Fruit fly (Drosophila melanogaster) whole organism, larva: ENCODE data around the gene CG16711.

Experiments
- noc ChIP-seq: fragments of 200-800 bp; sonication (Bioruptor generic); optimal IDR thresholded peaks from 3 replicates; lab custom pipeline; 2019; ENCODE audit warnings: missing biosample characterization, mild to moderate bottlenecking, missing genetic modification characterization, moderate library complexity

CG16711 gene

DNA sequence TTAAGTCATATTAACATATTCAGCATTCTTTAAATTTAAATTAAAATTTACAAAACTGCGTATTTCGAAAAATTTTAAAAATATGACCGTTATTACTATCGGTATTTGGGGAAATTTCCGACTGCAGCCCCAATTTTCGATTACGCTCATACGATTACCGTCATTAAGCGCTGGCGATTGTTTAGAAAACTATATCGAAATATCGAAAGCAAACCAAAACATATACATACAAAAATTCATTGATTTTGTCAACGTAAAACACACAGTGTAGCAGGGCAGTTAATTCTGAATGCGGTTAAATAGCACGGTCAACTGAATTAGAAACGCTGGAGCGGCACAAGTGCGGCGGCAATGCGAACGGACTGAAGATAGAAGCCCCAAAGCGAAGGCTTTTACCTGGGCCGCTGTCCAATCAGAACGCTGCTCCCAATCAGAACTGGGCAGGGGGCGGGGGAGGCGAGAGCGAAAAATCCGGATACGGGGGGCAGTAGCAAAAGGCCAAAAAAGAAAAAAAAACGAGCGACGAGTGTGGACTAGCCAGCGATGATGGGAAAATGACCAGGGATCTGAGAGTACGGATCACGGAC lies at the start of gene CG16711:
TSS of gene CG16711 (plus strand) at position 170 of the 587 bp plus-strand sequence.
- TF ChIP-seq noc (tag; lab: Kevin White, UChicago): no peak

DNA sequence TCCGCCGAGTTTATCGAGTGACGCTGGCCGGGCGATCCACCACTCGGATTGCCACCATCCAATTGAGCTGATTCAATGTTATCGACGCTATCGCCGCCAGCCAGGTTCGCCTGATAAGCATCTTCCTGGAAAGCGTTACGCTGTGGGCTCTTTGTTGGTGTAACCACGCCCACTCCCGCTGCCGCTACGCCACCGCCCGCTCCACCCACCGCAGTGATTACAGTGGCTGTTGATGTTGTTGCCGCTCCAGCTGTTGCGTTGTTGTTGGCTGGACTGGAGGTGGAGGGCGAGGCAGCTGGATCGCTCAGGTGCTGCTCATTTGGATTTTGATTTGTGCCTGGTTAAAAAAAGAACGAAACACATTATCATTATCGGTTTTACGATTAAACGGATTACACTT lies 32.8 kb upstream of the CG16711 start:
- TF ChIP-seq noc (tag; lab: Kevin White, UChicago): no peak

DNA sequence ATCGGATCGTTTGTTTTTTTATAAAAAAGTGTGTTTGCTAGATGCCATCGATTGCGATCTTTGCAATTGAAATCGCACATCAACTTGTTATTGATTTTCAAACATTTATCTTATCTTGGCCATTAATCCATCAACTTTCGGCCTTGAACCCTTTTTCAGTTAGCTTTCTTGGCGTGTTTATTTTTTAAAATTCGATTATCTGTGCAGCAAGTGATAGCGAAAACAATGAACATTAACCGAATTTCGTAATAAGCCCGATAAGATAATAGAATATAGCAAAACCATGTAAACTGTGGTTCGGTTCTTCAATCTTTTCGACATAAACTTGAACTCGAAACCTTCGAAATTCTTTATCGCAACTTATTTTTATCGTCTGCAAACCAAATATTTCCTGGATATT lies 29.8 kb upstream of the CG16711 start:
- TF ChIP-seq noc (tag; lab: Kevin White, UChicago): no peak

DNA sequence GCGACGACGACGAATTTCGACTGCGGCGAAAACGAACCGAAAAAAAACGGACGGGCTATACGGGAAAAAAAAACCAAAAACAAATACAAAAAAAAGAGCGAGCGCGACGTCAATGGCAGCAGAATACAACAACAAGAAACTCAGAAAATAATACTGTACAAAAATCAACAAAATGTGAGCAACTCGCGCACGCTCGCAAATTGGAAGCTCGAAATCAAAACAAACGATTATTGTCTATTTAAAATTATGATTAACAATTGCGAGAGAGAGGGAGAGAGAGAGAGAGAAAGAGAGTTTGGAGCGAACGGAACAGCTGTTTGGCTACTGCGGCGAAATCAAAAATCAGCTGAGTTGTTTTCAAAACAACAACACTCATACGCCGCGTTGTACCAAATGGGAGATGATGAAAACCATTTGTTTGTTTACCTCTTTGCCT lies 28.6 kb upstream of the CG16711 start:
- TF ChIP-seq noc (tag; lab: Kevin White, UChicago): peak; percentile 31

DNA sequence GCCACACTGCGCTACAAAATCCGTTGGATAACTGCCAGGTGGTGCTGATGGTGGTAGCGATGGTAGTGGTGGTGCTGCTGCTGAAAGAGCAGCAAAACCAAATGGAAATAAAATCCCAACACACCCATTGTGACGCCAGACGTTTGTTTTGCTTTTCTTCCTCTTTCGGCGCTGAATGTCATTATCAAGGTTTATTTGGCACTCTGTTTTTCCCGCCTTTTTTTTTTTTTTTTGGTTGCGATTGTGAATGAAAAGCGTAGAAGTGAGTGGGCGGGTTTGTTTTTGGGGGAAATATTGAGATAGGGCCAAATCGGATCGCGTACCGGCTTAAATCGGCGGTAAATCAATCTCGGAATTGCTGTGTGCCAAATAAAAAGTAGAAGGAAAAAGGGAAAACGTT lies 26.9 kb upstream of the CG16711 start:
- no peak for TF ChIP-seq noc (tag; lab: Kevin White, UChicago)

DNA sequence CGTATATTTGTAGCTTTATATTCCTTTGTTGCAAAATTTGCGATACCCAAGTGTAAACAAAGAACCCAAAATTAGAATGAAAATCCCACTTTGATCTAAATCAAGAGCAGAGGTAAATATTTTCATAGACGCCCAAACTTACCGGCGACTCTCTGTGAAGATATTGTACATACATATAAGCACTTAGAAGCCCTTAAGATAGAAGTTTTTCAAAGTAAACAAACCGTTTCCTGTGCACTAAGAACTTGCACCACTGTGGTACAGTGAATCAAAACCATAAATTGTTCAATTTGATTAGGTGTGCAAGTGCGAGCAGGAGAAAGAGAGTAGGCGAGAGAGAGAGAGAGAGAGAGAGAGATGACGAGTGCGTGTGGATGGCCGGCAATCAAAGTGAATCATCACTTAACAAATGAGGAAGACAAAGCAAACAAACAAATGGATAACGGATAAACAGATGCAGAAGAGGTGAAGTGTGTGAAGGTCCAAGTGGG lies 26.1 kb upstream of the CG16711 start:
- TF ChIP-seq noc (tag; lab: Kevin White, UChicago): no peak

DNA sequence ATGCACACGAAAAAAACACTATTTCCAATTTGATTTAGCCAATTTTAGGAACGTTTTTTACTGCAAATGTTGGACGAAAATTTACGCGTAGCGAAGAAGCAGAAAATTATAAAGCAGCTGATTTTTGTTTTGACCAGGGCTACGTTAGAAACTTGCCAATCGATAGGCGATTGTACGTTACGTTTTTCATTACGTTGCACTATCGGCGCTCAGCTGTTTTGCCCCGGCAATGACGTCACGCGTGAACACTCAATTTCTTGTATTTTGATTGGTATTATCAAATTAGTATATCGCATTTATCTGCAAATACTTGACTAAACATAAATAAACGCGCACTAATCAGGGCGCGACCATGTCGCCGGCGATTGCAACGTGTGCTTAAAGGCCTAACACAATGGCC lies 25.1 kb upstream of the CG16711 start, which contains the start of the genes fry and CG16717:
TSS of gene fry (minus strand) at position 110 of the 400 bp plus-strand sequence.
TSS of gene CG16717 (plus strand) at position 208 of the 400 bp plus-strand sequence.
- no peak for TF ChIP-seq noc (tag; lab: Kevin White, UChicago)

DNA sequence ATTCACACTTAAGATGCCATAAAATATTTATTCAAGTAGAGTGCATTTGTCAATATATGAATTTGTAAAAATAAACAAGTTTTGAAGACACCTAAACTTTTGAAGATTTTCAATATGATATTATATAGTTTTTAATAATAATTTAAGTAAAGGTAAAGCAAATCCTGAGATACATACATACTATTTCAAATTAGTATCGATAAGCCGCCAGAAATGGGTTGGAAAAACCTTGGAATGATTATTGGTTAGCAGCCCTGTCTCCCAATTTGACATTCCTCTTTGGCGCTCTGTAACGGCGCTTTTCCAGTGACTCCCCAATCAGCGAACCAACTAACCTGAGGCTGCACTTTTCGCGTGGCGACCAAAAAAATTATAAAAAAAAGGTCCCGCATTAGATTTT lies 23.2 kb upstream of the CG16711 start, which contains the start of gene alphaTub67C:
TSS of gene alphaTub67C (plus strand) at position 301 of the 400 bp plus-strand sequence.
- TF ChIP-seq noc (tag; lab: Kevin White, UChicago): no peak

DNA sequence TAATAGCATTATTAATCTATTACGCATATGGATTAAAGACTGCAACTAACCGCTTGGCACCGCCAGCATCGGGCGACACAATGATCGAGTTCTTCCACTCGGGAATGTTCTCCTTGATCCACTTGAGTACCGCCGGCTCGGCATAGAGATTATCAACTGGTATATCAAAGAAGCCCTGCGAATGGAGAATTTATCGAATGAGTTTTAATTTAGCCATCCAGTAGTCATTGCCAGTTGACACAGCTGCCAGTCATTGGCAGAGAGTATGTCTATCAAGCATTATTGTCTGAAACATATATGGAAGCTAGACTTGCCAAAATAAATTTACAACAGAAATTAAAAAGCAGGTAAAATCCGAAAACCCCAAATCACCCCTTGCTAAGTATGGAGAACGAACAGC lies 19.3 kb upstream of the CG16711 start, which contains the start of gene CG16719:
TSS of gene CG16719 (plus strand) at position 301 of the 400 bp plus-strand sequence.
- TF ChIP-seq noc (tag; lab: Kevin White, UChicago): no peak

DNA sequence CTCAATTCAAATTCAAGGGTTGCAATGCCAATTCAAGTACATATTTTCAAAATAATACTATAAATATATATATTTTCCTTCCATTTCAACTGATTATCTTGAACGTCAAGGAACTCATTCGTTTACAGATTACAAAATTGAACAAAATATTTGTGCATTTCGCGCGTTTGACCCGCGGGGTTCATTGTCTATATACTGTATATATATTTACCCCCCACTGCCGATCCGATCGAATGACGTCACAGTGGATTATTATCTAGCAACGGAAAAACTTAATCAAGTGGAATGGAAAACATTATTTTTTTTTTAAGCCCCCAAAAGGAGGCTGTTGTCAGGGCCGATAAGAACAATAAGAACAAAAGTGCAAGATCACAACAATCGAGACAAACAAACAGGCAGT lies 16.6 kb upstream of the CG16711 start:
- TF ChIP-seq noc (tag; lab: Kevin White, UChicago): no peak

DNA sequence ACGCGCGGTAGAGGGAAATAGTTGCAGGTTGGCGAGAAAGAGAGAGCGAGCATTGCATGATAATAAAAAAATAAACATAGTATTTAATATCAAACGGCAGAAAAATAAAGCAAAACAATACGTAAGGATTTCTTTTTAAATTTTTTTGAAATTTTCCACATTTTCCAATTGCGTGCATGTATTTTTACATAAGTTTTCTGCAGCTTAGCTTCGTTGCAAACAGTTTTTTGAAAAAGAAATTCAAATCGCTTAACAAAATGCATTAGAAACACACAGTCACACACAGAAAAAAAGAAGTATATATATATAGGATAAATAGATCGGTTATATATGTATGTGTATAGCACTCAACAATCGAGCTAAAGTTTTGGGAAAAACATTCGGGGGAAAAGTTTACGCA lies 15.5 kb upstream of the CG16711 start:
- no peak for TF ChIP-seq noc (tag; lab: Kevin White, UChicago)

DNA sequence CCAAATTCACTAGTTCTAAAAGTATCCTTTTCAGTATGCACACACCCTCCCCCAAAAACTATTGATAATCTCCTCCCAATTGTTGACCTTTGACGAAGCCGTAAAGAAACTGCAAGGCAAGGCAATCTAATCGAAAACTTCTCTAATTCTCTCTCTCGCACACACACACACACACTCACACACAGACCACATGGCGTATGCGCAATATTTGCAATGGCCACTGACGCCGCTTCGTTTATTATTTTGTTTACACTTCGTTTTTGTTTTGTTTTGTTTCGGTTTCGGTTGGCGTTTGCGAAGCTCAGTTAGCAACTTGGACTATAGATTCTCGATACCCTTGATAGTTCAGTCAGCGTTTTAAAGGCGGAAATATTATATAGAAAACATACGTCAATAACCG lies 14.3 kb upstream of the CG16711 start:
- no peak for TF ChIP-seq noc (tag; lab: Kevin White, UChicago)

DNA sequence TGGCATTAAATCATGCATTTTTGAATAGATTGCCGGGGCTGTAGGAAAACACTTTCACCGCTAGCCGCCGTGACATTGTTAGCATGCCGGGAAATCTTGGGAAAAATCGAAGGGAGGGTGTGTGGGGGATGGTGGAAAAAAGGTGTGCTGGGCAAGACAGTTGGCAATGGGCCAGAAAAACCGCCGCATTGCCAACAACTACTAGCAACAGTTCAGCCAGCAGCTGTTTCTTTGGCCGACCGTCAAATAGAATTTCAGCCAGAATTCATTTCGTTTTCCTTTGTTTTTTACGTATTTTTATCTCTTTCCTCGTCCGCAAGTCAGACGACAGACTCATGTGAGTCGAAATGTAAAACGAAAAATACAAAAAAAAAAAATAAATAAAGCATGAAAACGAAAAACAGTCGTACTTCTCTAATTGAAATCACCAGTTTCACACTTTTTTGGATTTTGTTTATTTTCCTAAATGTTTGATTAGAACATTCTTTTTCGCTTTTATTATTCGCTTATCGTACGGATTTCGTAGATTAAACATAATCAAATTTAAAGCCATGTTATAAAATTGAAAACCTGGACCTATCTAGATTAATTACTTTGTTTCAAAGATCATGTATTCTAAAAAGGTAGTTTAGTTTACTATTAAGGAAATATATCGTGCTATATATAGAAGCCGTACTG lies 13.2 kb upstream of the CG16711 start:
- TF ChIP-seq noc (tag; lab: Kevin White, UChicago): peak; percentile 96

DNA sequence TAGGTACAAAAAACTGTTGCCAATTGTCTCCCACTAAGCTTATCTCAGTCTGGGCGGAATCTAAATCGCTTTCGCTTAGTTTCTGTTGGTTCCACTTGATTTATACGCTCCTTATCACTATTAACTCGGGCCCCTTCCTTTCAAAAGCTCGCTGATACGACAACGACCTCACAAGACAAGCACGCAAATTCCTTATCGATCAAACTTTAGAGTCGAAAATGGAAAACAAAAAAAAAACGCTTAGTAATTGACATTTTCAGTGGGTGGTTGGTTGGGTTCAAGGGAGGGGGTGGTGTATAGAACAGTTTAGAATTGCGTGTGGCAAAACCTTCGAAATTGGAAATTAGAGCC lies 12.7 kb upstream of the CG16711 start:
- peak; percentile 91 for TF ChIP-seq noc (tag; lab: Kevin White, UChicago)

DNA sequence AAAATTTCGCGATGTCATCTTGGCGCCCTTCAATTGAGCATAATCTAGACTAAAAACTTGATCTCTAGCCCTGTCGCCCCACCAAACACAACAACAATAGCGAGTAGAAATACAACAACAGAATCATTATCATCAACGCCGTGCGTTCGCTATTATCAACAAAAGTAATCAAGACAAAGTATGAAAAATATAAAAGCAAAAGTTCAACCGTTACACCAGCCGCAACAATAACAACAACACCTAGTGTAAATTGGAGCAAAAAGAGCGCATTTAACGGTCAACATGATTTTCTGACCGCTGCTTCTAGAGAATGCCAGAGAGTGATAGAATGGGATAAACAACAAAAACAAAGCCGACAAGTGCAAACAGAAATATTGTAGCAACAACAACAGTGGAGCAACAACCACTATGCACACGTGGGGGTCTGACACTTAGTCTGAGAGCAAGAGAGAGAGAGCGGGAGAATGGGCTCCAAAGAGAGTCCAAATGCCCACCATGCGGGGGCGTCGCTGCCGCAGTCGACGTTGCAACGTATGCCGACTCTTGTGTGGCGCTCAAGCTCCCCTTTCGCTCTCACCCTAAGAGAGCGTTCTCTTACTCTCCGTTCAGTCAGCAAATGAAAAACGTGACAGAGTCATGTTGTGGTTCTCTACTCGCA lies 11.8 kb upstream of the CG16711 start:
- TF ChIP-seq noc (tag; lab: Kevin White, UChicago): peak; percentile 41

DNA sequence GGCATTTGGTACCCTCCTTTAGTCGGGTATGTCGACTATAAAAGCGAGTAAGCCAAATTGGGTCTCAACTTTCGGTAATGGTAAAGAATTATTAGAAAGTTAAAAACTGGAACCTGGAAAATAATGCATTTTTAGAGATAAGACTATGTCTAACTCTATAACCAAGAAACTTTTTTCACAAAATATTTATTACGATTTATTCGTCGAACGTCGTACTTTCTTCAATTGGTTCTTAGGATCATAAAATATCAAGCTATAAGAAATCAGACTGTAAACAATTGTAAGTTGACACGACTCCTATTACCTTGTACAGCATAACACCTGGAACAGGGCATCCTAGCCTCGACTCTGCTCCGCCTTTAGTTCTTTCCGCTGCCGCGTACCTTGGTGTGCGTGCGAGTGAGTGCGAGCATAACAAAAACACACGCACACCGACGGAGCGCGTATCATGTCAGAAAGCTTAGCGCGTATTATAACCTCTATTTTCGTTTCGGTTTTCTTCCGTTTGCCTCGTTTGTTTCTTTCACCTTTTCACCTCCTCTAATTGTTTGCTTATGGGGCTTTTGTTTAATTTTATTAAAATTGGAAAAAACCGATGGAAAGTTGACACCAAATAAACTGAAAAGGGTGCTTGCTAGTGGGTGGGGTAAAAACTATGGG lies 11.1 kb upstream of the CG16711 start:
- peak; percentile 98 for TF ChIP-seq noc (tag; lab: Kevin White, UChicago)
